Worm (Caenorhabditis elegans) whole organism, young adult: ENCODE data around the gene pro-3.

Experiments used
- B0019.2 ChIP-seq: fragments of 200-800 bp; sonication (Bioruptor generic); conservative IDR thresholded peaks from 2 replicates; pipeline ENCODE4 v1.3.6; 2022; ENCODE audit warnings: missing genetic modification reagents, missing genetic modification characterization, missing compliant biosample characterization
- B0261.1 ChIP-seq: sonication (generic microtip); optimal IDR thresholded peaks from 2 replicates; lab custom pipeline; 2016; ENCODE audit warnings: mild to moderate bottlenecking, missing genetic modification characterization, moderate library complexity, missing compliant biosample characterization
- B0336.3 ChIP-seq: fragments of 200-800 bp; sonication (Bioruptor generic); IDR thresholded peaks from 2 replicates; pipeline ENCODE4 v1.3.6; 2022; ENCODE audit warnings: missing genetic modification characterization, missing compliant biosample characterization
- F10E7.11 ChIP-seq: sonication (generic microtip); optimal IDR thresholded peaks from 2 replicates; lab custom pipeline; 2017; ENCODE audit warnings: mild to moderate bottlenecking, missing genetic modification characterization, moderate library complexity, missing compliant biosample characterization
- F23B12.7 ChIP-seq: sonication (generic microtip); optimal IDR thresholded peaks from 2 replicates; lab custom pipeline; 2017; ENCODE audit warnings: missing genetic modification characterization, mild to moderate bottlenecking, missing compliant biosample characterization, antibody characterized with exemption, moderate library complexity; ENCODE audit not compliant: insufficient read depth
- F37B4.10 ChIP-seq: fragments of 200-800 bp; sonication (Bioruptor generic); IDR thresholded peaks from 2 replicates; pipeline ENCODE4 v1.3.6; 2022; ENCODE audit warnings: missing genetic modification characterization, missing compliant biosample characterization
- F55B11.4 ChIP-seq: sonication (generic microtip); optimal IDR thresholded peaks from 2 replicates; lab custom pipeline; 2016; ENCODE audit warnings: missing compliant biosample characterization, missing genetic modification characterization, borderline replicate concordance; ENCODE audit not compliant: insufficient read depth
- F57A8.1 ChIP-seq: fragments of 200-800 bp; sonication (Bioruptor generic); optimal IDR thresholded peaks from 2 replicates; lab custom pipeline; 2018; ENCODE audit warnings: mild to moderate bottlenecking, missing genetic modification characterization, moderate library complexity, missing compliant biosample characterization
- T26A5.8 ChIP-seq: sonication (generic microtip); optimal IDR thresholded peaks from 2 replicates; lab custom pipeline; 2016; ENCODE audit warnings: missing genetic modification characterization, missing compliant biosample characterization
- Y56A3A.18 ChIP-seq: fragments of 200-800 bp; sonication (Bioruptor generic); IDR thresholded peaks from 2 replicates; pipeline ENCODE4 v1.3.6; 2022; ENCODE audit warnings: missing genetic modification reagents, missing genetic modification characterization, missing compliant biosample characterization
- Y79H2A.3 ChIP-seq: fragments of 200-800 bp; sonication (Bioruptor generic); conservative IDR thresholded peaks from 2 replicates; pipeline ENCODE4 v1.3.6; 2022; ENCODE audit warnings: missing genetic modification reagents, missing genetic modification characterization, missing compliant biosample characterization
- attf-3 ChIP-seq: fragments of 200-800 bp; sonication (Bioruptor generic); conservative IDR thresholded peaks from 2 replicates; pipeline ENCODE4 v1.3.6; 2022; ENCODE audit warnings: missing genetic modification reagents, missing genetic modification characterization, missing compliant biosample characterization
- attf-6 ChIP-seq: fragments of 200-800 bp; sonication (Bioruptor generic); IDR thresholded peaks from 2 replicates; pipeline ENCODE4 v1.3.6; 2022; ENCODE audit warnings: missing genetic modification reagents, missing genetic modification characterization, missing compliant biosample characterization
- bed-1 ChIP-seq: fragments of 200-800 bp; sonication (Bioruptor generic); IDR thresholded peaks from 2 replicates; pipeline ENCODE4 v1.3.6; 2022; ENCODE audit warnings: missing genetic modification reagents, missing genetic modification characterization, missing compliant biosample characterization
- ceh-100 ChIP-seq: fragments of 200-800 bp; sonication (Bioruptor generic); IDR thresholded peaks from 2 replicates; pipeline ENCODE4 v1.3.6; 2022; ENCODE audit warnings: missing genetic modification reagents, missing genetic modification characterization, missing compliant biosample characterization
- ceh-91 ChIP-seq: fragments of 200-800 bp; sonication (Bioruptor generic); IDR thresholded peaks from 2 replicates; pipeline ENCODE4 v1.3.6; 2022; ENCODE audit warnings: missing genetic modification reagents, missing genetic modification characterization, missing compliant biosample characterization
- dpff-1 ChIP-seq: sonication (generic microtip); optimal IDR thresholded peaks from 2 replicates; lab custom pipeline; 2017; ENCODE audit warnings: mild to moderate bottlenecking, missing genetic modification characterization, missing compliant biosample characterization
- him-1 ChIP-seq: sonication (generic microtip); optimal IDR thresholded peaks from 2 replicates; lab custom pipeline; 2016; ENCODE audit warnings: missing genotype, missing genetic modification reagents, missing genetic modification characterization, missing compliant biosample characterization
- hlh-26 ChIP-seq: fragments of 200-800 bp; sonication (Bioruptor generic); conservative IDR thresholded peaks from 2 replicates; pipeline ENCODE4 v1.3.6; 2022; ENCODE audit warnings: missing genetic modification reagents, missing genetic modification characterization, missing compliant biosample characterization
- hmg-1.2 ChIP-seq: fragments of 200-800 bp; sonication (Bioruptor generic); IDR thresholded peaks from 2 replicates; pipeline ENCODE4 v1.3.6; 2022; ENCODE audit warnings: missing genetic modification reagents, missing genetic modification characterization, missing compliant biosample characterization
- hmg-20 ChIP-seq: fragments of 200-800 bp; sonication (Bioruptor generic); IDR thresholded peaks from 2 replicates; pipeline ENCODE4 v1.3.6; 2022; ENCODE audit warnings: missing genetic modification reagents, missing genetic modification characterization, missing compliant biosample characterization
- hsf-1 ChIP-seq: fragments of 200-800 bp; sonication (Bioruptor generic); IDR thresholded peaks from 2 replicates; pipeline ENCODE4 v1.3.6; 2022; ENCODE audit warnings: missing genetic modification reagents, missing genetic modification characterization, missing compliant biosample characterization
- lin-35 ChIP-seq, 3 experiments: fragments of 150-350 bp in 2 of 3; sonication (generic microtip) in 1 of 3; optimal IDR thresholded peaks; 2 replicates each; lab custom pipeline; 2014 to 2018; ENCODE audit warnings: missing biosample characterization in 3 of 3, missing genetic modification characterization in 3 of 3, missing genetic modification reagents in 3 of 3
- lsl-1 ChIP-seq: fragments of 200-800 bp; sonication (Bioruptor generic); optimal IDR thresholded peaks from 2 replicates; lab custom pipeline; 2018; ENCODE audit warnings: mild to moderate bottlenecking, missing genetic modification characterization, moderate library complexity, missing compliant biosample characterization
- madf-3 ChIP-seq: fragments of 200-800 bp; sonication (Bioruptor generic); IDR thresholded peaks from 2 replicates; pipeline ENCODE4 v1.3.6; 2022; ENCODE audit warnings: missing genetic modification reagents, missing genetic modification characterization, missing compliant biosample characterization
- madf-6 ChIP-seq: fragments of 200-800 bp; sonication (Bioruptor generic); IDR thresholded peaks from 2 replicates; pipeline ENCODE4 v1.3.6; 2022; ENCODE audit warnings: missing genetic modification reagents, missing genetic modification characterization, missing compliant biosample characterization
- madf-8 ChIP-seq: fragments of 200-800 bp; sonication (Bioruptor generic); conservative IDR thresholded peaks from 2 replicates; pipeline ENCODE4 v1.3.6; 2022; ENCODE audit warnings: missing genetic modification reagents, missing genetic modification characterization, missing compliant biosample characterization
- mcd-1 ChIP-seq: fragments of 200-800 bp; sonication (Bioruptor generic); IDR thresholded peaks from 2 replicates; pipeline ENCODE4 v1.3.6; 2022; ENCODE audit warnings: missing genetic modification reagents, missing genetic modification characterization, missing compliant biosample characterization
- mel-28 ChIP-seq: sonication (generic microtip); optimal IDR thresholded peaks from 2 replicates; lab custom pipeline; 2016; ENCODE audit warnings: borderline replicate concordance, mild to moderate bottlenecking, missing genetic modification characterization, missing compliant biosample characterization
- mes-4 ChIP-seq: sonication (generic microtip); optimal IDR thresholded peaks from 2 replicates; lab custom pipeline; 2016; ENCODE audit warnings: missing genotype, missing genetic modification characterization, missing compliant biosample characterization
- mxl-1 ChIP-seq: sonication (generic microtip); optimal IDR thresholded peaks from 2 replicates; lab custom pipeline; 2016; ENCODE audit warnings: missing genetic modification characterization, missing compliant biosample characterization
- nhr-120 ChIP-seq: fragments of 200-800 bp; sonication (Bioruptor generic); IDR thresholded peaks from 2 replicates; pipeline ENCODE4 v1.3.6; 2022; ENCODE audit warnings: missing genetic modification characterization, missing compliant biosample characterization
- nhr-90 ChIP-seq: sonication (generic microtip); optimal IDR thresholded peaks from 2 replicates; lab custom pipeline; 2016; ENCODE audit warnings: missing genotype, mild to moderate bottlenecking, missing genetic modification characterization, missing compliant biosample characterization
- tbp1 ChIP-seq: fragments of 200-800 bp; sonication (Bioruptor generic); optimal IDR thresholded peaks from 2 replicates; lab custom pipeline; 2018; ENCODE audit warnings: mild to moderate bottlenecking, missing genetic modification characterization, missing compliant biosample characterization
- unc-130 ChIP-seq: sonication (generic microtip); optimal IDR thresholded peaks from 2 replicates; lab custom pipeline; 2016; ENCODE audit warnings: missing genetic modification reagents, missing genetic modification characterization, missing compliant biosample characterization
- xnd-1 ChIP-seq: sonication (generic microtip); optimal IDR thresholded peaks from 2 replicates; lab custom pipeline; 2016; ENCODE audit warnings: missing genotype, missing genetic modification reagents, missing genetic modification characterization, missing compliant biosample characterization
- ztf-18 ChIP-seq: sonication (generic microtip); optimal IDR thresholded peaks from 2 replicates; lab custom pipeline; 2016; ENCODE audit warnings: missing genotype, mild to moderate bottlenecking, missing genetic modification characterization, missing compliant biosample characterization
- ztf-22 ChIP-seq: fragments of 200-800 bp; sonication (Bioruptor generic); optimal IDR thresholded peaks from 2 replicates; lab custom pipeline; 2018; ENCODE audit warnings: mild to moderate bottlenecking, missing genetic modification characterization, moderate library complexity, missing compliant biosample characterization

Gene pro-3

DNA sequence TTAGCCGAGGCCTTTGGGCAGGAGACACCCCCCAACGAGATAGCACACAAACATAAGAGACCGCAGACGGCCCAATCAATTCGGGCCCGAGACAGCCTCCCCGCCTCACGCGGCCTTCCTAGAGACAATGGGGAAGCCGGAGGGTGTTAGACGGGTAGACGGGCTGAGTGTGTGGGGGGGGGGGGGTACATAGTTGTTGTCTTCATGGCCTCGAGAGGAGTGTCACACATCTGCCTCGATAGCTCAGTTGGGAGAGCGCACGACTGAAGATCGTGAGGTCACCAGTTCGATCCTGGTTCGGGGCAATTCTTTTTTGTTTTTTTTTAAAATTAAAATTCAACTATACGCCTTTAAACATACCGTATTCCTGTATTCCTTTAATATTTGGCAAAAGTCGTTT is 7.6 kb upstream of the pro-3 start (continued):
- TF ChIP-seq lsl-1: peak; percentile 58
- TF ChIP-seq B0261.1 (tag; lab: Kevin White, UChicago): peak; percentile 93
- no peak for TF ChIP-seq nhr-120 (GFP tag; lab: Robert Waterston, UW)
- peak; percentile 76 for TF ChIP-seq mcd-1 (GFP tag; lab: Robert Waterston, UW)
- TF ChIP-seq B0019.2 (GFP tag; lab: Robert Waterston, UW): 0 out of 2 replicates have a peak, but pooled peaks have one; percentile 48
- TF ChIP-seq F23B12.7 (tag; lab: Kevin White, UChicago): peak; percentile 52
- TF ChIP-seq mxl-1 (tag; lab: Kevin White, UChicago): peak; percentile 35
- TF ChIP-seq hmg-20 (GFP tag; lab: Robert Waterston, UW): no peak; the same call in none of the 2 replicates
- TF ChIP-seq F37B4.10: no peak
- no peak for TF ChIP-seq F55B11.4 (tag; lab: Kevin White, UChicago)
- TF ChIP-seq ztf-18 (tag; lab: Kevin White, UChicago): peak; percentile 69
- no peak for TF ChIP-seq F10E7.11 (tag; lab: Kevin White, UChicago)
- peak in 1 of 3 experiments; percentile 20 for TF ChIP-seq lin-35 (GFP tag; optimal IDR thresholded peaks at IDR 0.05; lab: Kevin White, UChicago)
- TF ChIP-seq ceh-100 (GFP tag; lab: Robert Waterston, UW): peak; percentile 45; the same call in 1 of the 2 replicates
- TF ChIP-seq bed-1 (GFP tag; lab: Robert Waterston, UW): 0 out of 2 replicates have a peak, but pooled peaks have one; percentile 44
- TF ChIP-seq mes-4 (tag; lab: Kevin White, UChicago): no peak
- TF ChIP-seq tbp1 (GFP tag; lab: Kevin White, UChicago): peak; percentile 97
- peak; percentile 57; the same call in 1 of the 2 replicates for TF ChIP-seq Y79H2A.3 (GFP tag; lab: Robert Waterston, UW)
- peak; percentile 69 for TF ChIP-seq B0336.3 (GFP tag; lab: Robert Waterston, UW)
- TF ChIP-seq hmg-1.2 (GFP tag; lab: Robert Waterston, UW): peak; percentile 96
- no peak for TF ChIP-seq mel-28 (tag; lab: Kevin White, UChicago)
- TF ChIP-seq nhr-90: peak; percentile 1
- 0 out of 2 replicates have a peak, but pooled peaks have one; percentile 31 for TF ChIP-seq ceh-91 (GFP tag; lab: Robert Waterston, UW)
- no peak for TF ChIP-seq unc-130 (GFP tag; lab: Kevin White, UChicago)
- TF ChIP-seq attf-3 (GFP tag; lab: Robert Waterston, UW): peak; percentile 80
- TF ChIP-seq dpff-1 (tag; lab: Kevin White, UChicago): no peak
- TF ChIP-seq, all 124 proteins: peak for 70

ce11 chrV:19125253-19125652 is 7.0 kb upstream of the pro-3 start:
- TF ChIP-seq attf-6 (GFP tag; lab: Robert Waterston, UW): no peak
- TF ChIP-seq lsl-1: peak; percentile 76
- TF ChIP-seq xnd-1 (tag; lab: Kevin White, UChicago): peak; percentile 70
- no peak for TF ChIP-seq Y56A3A.18 (GFP tag; lab: Robert Waterston, UW)
- 0 out of 2 replicates have a peak, but pooled peaks have one; percentile 13 for TF ChIP-seq madf-8 (GFP tag; lab: Robert Waterston, UW)
- TF ChIP-seq ceh-91 (GFP tag; lab: Robert Waterston, UW): no peak
- no peak for TF ChIP-seq T26A5.8 (tag; lab: Kevin White, UChicago)
- no peak for TF ChIP-seq hlh-26 (GFP tag; lab: Robert Waterston, UW)
- no peak for TF ChIP-seq tbp1 (GFP tag; lab: Kevin White, UChicago)
- TF ChIP-seq madf-3 (GFP tag; lab: Robert Waterston, UW): no peak
- TF ChIP-seq madf-6 (GFP tag; lab: Robert Waterston, UW): peak; percentile 16; the same call in 1 of the 2 replicates
- TF ChIP-seq him-1 (tag; lab: Kevin White, UChicago): no peak
- no peak for TF ChIP-seq hsf-1 (GFP tag; lab: Robert Waterston, UW)
- TF ChIP-seq F57A8.1 (GFP tag; lab: Kevin White, UChicago): no peak
- no peak for TF ChIP-seq ztf-22 (GFP tag; lab: Kevin White, UChicago)
